Worm (Caenorhabditis elegans): ENCODE data around the gene pho-13.

pho-13 gene

ce11 chrII:8788752-8789151, 18.1 kb downstream of the pho-13 start:
- TF ChIP-seq zip-8 (tag; optimal IDR thresholded peaks at IDR 0.05) (no peak), nhr-12 (tag; optimal IDR thresholded peaks at IDR 0.05) (no peak), lin-32 (GFP tag; optimal IDR thresholded peaks at IDR 0.05) (no peak)

DNA sequence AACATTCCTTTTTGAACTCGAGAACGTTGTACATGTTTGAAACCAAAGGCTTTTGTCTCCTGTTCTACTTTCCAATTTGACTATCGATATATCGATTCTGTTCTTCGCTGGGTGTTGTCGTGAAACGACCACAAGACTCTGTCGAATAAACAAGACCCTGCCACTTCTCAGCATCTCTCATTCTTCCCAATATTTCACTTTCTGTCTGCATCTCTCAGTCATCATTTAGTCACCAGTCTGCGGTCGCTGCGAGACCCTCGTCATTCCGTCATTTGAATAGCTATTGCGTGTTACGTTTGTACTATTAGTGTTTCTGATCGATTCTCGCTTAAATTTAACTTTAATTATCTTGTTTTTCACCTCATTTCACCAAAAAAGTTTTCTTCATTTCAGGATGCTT, 19.4 kb downstream of the pho-13 start:
- no peak for TF ChIP-seq lin-32 (GFP tag; optimal IDR thresholded peaks at IDR 0.05)
- peak; percentile 44 for TF ChIP-seq ham-2 (GFP tag; optimal IDR thresholded peaks at IDR 0.05)
- TF ChIP-seq flh-1 (GFP tag; optimal IDR thresholded peaks at IDR 0.05), result no peak
- TF ChIP-seq mab-5 (tag; optimal IDR thresholded peaks at IDR 0.05), result peak; percentile 70
- TF ChIP-seq zip-8 (tag; optimal IDR thresholded peaks at IDR 0.05), result peak; percentile 55
- no peak for TF ChIP-seq nhr-12 (tag; optimal IDR thresholded peaks at IDR 0.05)
- TF ChIP-seq sem-2 (GFP tag; optimal IDR thresholded peaks at IDR 0.05), result no peak
- no peak for TF ChIP-seq elt-1 (tag; optimal IDR thresholded peaks at IDR 0.05; ENCODE audit: borderline replicate concordance, insufficient read depth)
- no peak for TF ChIP-seq unc-39 (tag; optimal IDR thresholded peaks at IDR 0.05)
- no peak for TF ChIP-seq snpc-4 (tag; optimal IDR thresholded peaks at IDR 0.05)
- TF ChIP-seq mls-2 (tag; optimal IDR thresholded peaks at IDR 0.05), result no peak
- peak; percentile 0 for TF ChIP-seq cnd-1 (tag; optimal IDR thresholded peaks at IDR 0.05)
- TF ChIP-seq M03D4.4 (tag; optimal IDR thresholded peaks at IDR 0.05), result no peak
- peak; percentile 93 for TF ChIP-seq unc-62 (GFP tag; optimal IDR thresholded peaks at IDR 0.05)
- TF ChIP-seq lsy-2 (tag; optimal IDR thresholded peaks at IDR 0.05), result peak; percentile 77
- no peak for TF ChIP-seq nhr-28 (tag; optimal IDR thresholded peaks at IDR 0.05)
- TF ChIP-seq sptf-1 (tag; optimal IDR thresholded peaks at IDR 0.05), result peak; percentile 18
- peak; percentile 89 for TF ChIP-seq mep-1 (tag; optimal IDR thresholded peaks at IDR 0.05)
- TF ChIP-seq blmp-1 (tag; optimal IDR thresholded peaks at IDR 0.05), result no peak
- TF ChIP-seq ceh-83 (GFP tag; optimal IDR thresholded peaks at IDR 0.05), result no peak
- TF ChIP-seq tbx-8 (GFP tag; optimal IDR thresholded peaks at IDR 0.05), result no peak
- peak; percentile 82 for TF ChIP-seq ces-1 (GFP tag; optimal IDR thresholded peaks at IDR 0.05)
- TF ChIP-seq lin-13 (tag; optimal IDR thresholded peaks at IDR 0.05), result peak; percentile 67
- peak; percentile 24 for TF ChIP-seq drap-1 (GFP tag; optimal IDR thresholded peaks at IDR 0.05)
- peak; percentile 97 for TF ChIP-seq pha-4 (tag; optimal IDR thresholded peaks at IDR 0.05)
- TF ChIP-seq unc-120 (tag; optimal IDR thresholded peaks at IDR 0.05; ENCODE audit: poor library complexity, severe bottlenecking), result peak; percentile 10
- TF ChIP-seq hlh-1 (tag; optimal IDR thresholded peaks at IDR 0.05), result peak; percentile 67
- peak; percentile 87 for TF ChIP-seq nhr-237 (tag; optimal IDR thresholded peaks at IDR 0.05)
- TF ChIP-seq elt-3 (tag; optimal IDR thresholded peaks at IDR 0.05), result peak; percentile 21
- TF ChIP-seq bed-3 (GFP tag; optimal IDR thresholded peaks at IDR 0.05), result no peak
- TF ChIP-seq ztf-11 (tag; optimal IDR thresholded peaks at IDR 0.05), result peak; percentile 58
- TF ChIP-seq ceh-43 (GFP tag; optimal IDR thresholded peaks at IDR 0.05), result no peak
- TF ChIP-seq nhr-2 (tag; optimal IDR thresholded peaks at IDR 0.05), result peak; percentile 55
- TF ChIP-seq nhr-76 (tag; optimal IDR thresholded peaks at IDR 0.05), result no peak
- TF ChIP-seq ceh-39 (tag; optimal IDR thresholded peaks at IDR 0.05), result peak; percentile 100

- no peak for TF ChIP-seq unc-120 (tag; optimal IDR thresholded peaks at IDR 0.05; ENCODE audit: poor library complexity, severe bottlenecking)
- no peak for TF ChIP-seq snpc-4 (tag; optimal IDR thresholded peaks at IDR 0.05)
- no peak for TF ChIP-seq mab-5 (tag; optimal IDR thresholded peaks at IDR 0.05)
- TF ChIP-seq blmp-1 (tag; optimal IDR thresholded peaks at IDR 0.05), result no peak
- TF ChIP-seq ces-1 (GFP tag; optimal IDR thresholded peaks at IDR 0.05), result peak; percentile 54
- no peak for TF ChIP-seq nhr-2 (tag; optimal IDR thresholded peaks at IDR 0.05)
- TF ChIP-seq zip-8 (tag; optimal IDR thresholded peaks at IDR 0.05), result no peak
- TF ChIP-seq pha-4 (tag; optimal IDR thresholded peaks at IDR 0.05), result no peak
- no peak for TF ChIP-seq sem-2 (GFP tag; optimal IDR thresholded peaks at IDR 0.05)
- TF ChIP-seq sptf-1 (tag; optimal IDR thresholded peaks at IDR 0.05), result no peak
- no peak for TF ChIP-seq ceh-43 (GFP tag; optimal IDR thresholded peaks at IDR 0.05)
- no peak for TF ChIP-seq bed-3 (GFP tag; optimal IDR thresholded peaks at IDR 0.05)
- peak; percentile 3 for TF ChIP-seq ceh-83 (GFP tag; optimal IDR thresholded peaks at IDR 0.05)
- TF ChIP-seq cnd-1 (tag; optimal IDR thresholded peaks at IDR 0.05), result no peak
- no peak for TF ChIP-seq nhr-76 (tag; optimal IDR thresholded peaks at IDR 0.05)
- TF ChIP-seq unc-62 (GFP tag; optimal IDR thresholded peaks at IDR 0.05), result no peak
- TF ChIP-seq ham-2 (GFP tag; optimal IDR thresholded peaks at IDR 0.05), result peak; percentile 34
- TF ChIP-seq ztf-11 (tag; optimal IDR thresholded peaks at IDR 0.05), result no peak
- TF ChIP-seq lin-13 (tag; optimal IDR thresholded peaks at IDR 0.05), result no peak
- TF ChIP-seq lsy-2 (tag; optimal IDR thresholded peaks at IDR 0.05), result no peak
- TF ChIP-seq drap-1 (GFP tag; optimal IDR thresholded peaks at IDR 0.05), result no peak
- no peak for TF ChIP-seq M03D4.4 (tag; optimal IDR thresholded peaks at IDR 0.05)
- no peak for TF ChIP-seq ceh-39 (tag; optimal IDR thresholded peaks at IDR 0.05)
- no peak for TF ChIP-seq hlh-1 (tag; optimal IDR thresholded peaks at IDR 0.05)
- no peak for TF ChIP-seq unc-39 (tag; optimal IDR thresholded peaks at IDR 0.05)
- TF ChIP-seq elt-3 (tag; optimal IDR thresholded peaks at IDR 0.05), result no peak
- no peak for TF ChIP-seq nhr-12 (tag; optimal IDR thresholded peaks at IDR 0.05)
- peak; percentile 27 for TF ChIP-seq mls-2 (tag; optimal IDR thresholded peaks at IDR 0.05)
- no peak for TF ChIP-seq nhr-237 (tag; optimal IDR thresholded peaks at IDR 0.05)
- TF ChIP-seq mep-1 (tag; optimal IDR thresholded peaks at IDR 0.05), result no peak
- no peak for TF ChIP-seq elt-1 (tag; optimal IDR thresholded peaks at IDR 0.05; ENCODE audit: borderline replicate concordance, insufficient read depth)
These were observed 20.9 kb downstream of the pho-13 start for ce11 chrII:8785875-8786274.
